Worm (Caenorhabditis elegans): Measurements from ENCODE around the gene R57.2.

R57.2 gene

ce11 chrX:309076-309475, 12.0 kb downstream of the R57.2 start:
- TF ChIP-seq ces-1 (GFP tag; optimal IDR thresholded peaks at IDR 0.05), result peak; percentile 52
- peak; percentile 43 for TF ChIP-seq fkh-10 (GFP tag; optimal IDR thresholded peaks at IDR 0.05)
- no peak for TF ChIP-seq snpc-4 (tag; optimal IDR thresholded peaks at IDR 0.05)
- no peak for TF ChIP-seq dmd-6 (GFP tag; IDR thresholded peaks at IDR 0.05)

ce11 chrX:311211-311610, 14.2 kb downstream of the R57.2 start, which contains the start of gene nlp-64:
Gene nlp-64, minus strand, starts transcription at chrX:311311.
- TF ChIP-seq nhr-10 (tag; optimal IDR thresholded peaks at IDR 0.05) (no peak), pha-4 (GFP tag; IDR thresholded peaks at IDR 0.05) (no peak), pha-4 (tag; optimal IDR thresholded peaks at IDR 0.05) (no peak), mxl-3 (GFP tag; optimal IDR thresholded peaks at IDR 0.05) (no peak), daf-19 (GFP tag; conservative IDR thresholded peaks at IDR 0.05) (no peak), nhr-28 (tag; optimal IDR thresholded peaks at IDR 0.05) (no peak), lin-13 (GFP tag; optimal IDR thresholded peaks at IDR 0.05) (no peak), spr-1 (tag; optimal IDR thresholded peaks at IDR 0.05) (no peak), nhr-25 (tag; optimal IDR thresholded peaks at IDR 0.05; ENCODE audit: borderline replicate concordance, insufficient read depth) (no peak), cey-2 (tag; optimal IDR thresholded peaks at IDR 0.05; ENCODE audit: borderline replicate concordance, insufficient read depth) (no peak), madf-9 (GFP tag; conservative IDR thresholded peaks at IDR 0.05) (no peak), lin-39 (tag; optimal IDR thresholded peaks at IDR 0.05) (no peak), daf-12 (tag; optimal IDR thresholded peaks at IDR 0.05) (no peak), rbr-2 (tag; optimal IDR thresholded peaks at IDR 0.05) (no peak), F26F4.8 (GFP tag; conservative IDR thresholded peaks at IDR 0.05) (no peak), unc-39 (tag; optimal IDR thresholded peaks at IDR 0.05) (no peak)

- TF ChIP-seq mes-2 (tag; optimal IDR thresholded peaks at IDR 0.05; ENCODE audit: poor library complexity, severe bottlenecking), result no peak
- no peak for TF ChIP-seq attf-4 (tag; optimal IDR thresholded peaks at IDR 0.05)
- TF ChIP-seq daf-16 (GFP tag; optimal IDR thresholded peaks at IDR 0.05), result no peak
- peak; percentile 95 for TF ChIP-seq daf-16 (tag; optimal IDR thresholded peaks at IDR 0.05)
- no peak for TF ChIP-seq ceh-44 (GFP tag; IDR thresholded peaks at IDR 0.05)
- TF ChIP-seq vab-7 (GFP tag; IDR thresholded peaks at IDR 0.05), result no peak
- TF ChIP-seq nhr-237 (tag; optimal IDR thresholded peaks at IDR 0.05), result no peak
- no peak for TF ChIP-seq nhr-41 (GFP tag; IDR thresholded peaks at IDR 0.05)
- TF ChIP-seq nhr-28 (tag; optimal IDR thresholded peaks at IDR 0.05), result peak; percentile 62
- TF ChIP-seq nhr-77 (tag; optimal IDR thresholded peaks at IDR 0.05), result no peak
- TF ChIP-seq hlh-30 (tag; optimal IDR thresholded peaks at IDR 0.05; ENCODE audit: insufficient read depth), result peak; percentile 3
- no peak for TF ChIP-seq Y75B8A.6 (GFP tag; IDR thresholded peaks at IDR 0.05)
- no peak for TF ChIP-seq nhr-76 (tag; optimal IDR thresholded peaks at IDR 0.05)
- TF ChIP-seq php-3 (GFP tag; IDR thresholded peaks at IDR 0.05), result 0 out of 2 replicates have a peak, but pooled peaks have one; percentile 16
These were observed 15.2 kb downstream of the R57.2 start for ce11 chrX:312238-312637.

ce11 chrX:312908-313307, 15.9 kb downstream of the R57.2 start, which contains the start of gene M02E1.4:
Gene M02E1.4, plus strand, starts transcription at chrX:313274.
- TF ChIP-seq nhr-77 (tag; optimal IDR thresholded peaks at IDR 0.05), result no peak
- TF ChIP-seq lin-1 (GFP tag; IDR thresholded peaks at IDR 0.05), result no peak
- TF ChIP-seq nhr-76 (tag; optimal IDR thresholded peaks at IDR 0.05), result no peak
- TF ChIP-seq zip-2 (tag; optimal IDR thresholded peaks at IDR 0.05), result no peak
- TF ChIP-seq hmg-1.1 (GFP tag; IDR thresholded peaks at IDR 0.05), result peak; percentile 26; the same call in 1 of the 2 replicates
- no peak for TF ChIP-seq nhr-237 (tag; optimal IDR thresholded peaks at IDR 0.05)
- TF ChIP-seq php-3 (GFP tag; IDR thresholded peaks at IDR 0.05), result no peak
- TF ChIP-seq vab-7 (GFP tag; IDR thresholded peaks at IDR 0.05), result no peak
- TF ChIP-seq daf-16 (GFP tag; optimal IDR thresholded peaks at IDR 0.05), result no peak
- peak; percentile 95 for TF ChIP-seq daf-16 (tag; optimal IDR thresholded peaks at IDR 0.05)
- TF ChIP-seq nhr-28 (tag; optimal IDR thresholded peaks at IDR 0.05), result peak; percentile 46
- peak; percentile 4 for TF ChIP-seq hlh-11 (tag; optimal IDR thresholded peaks at IDR 0.05)
- TF ChIP-seq pqm-1 (tag; optimal IDR thresholded peaks at IDR 0.05), result peak; percentile 56
- no peak for TF ChIP-seq rbr-2 (tag; optimal IDR thresholded peaks at IDR 0.05)
- TF ChIP-seq unc-62 (GFP tag; optimal IDR thresholded peaks at IDR 0.05 in 1 of 2), result peak in 1 of 2 experiments; percentile 66
- no peak for TF ChIP-seq unc-62 (tag; optimal IDR thresholded peaks at IDR 0.05)
- peak; percentile 74 for TF ChIP-seq aha-1 (tag)
- TF ChIP-seq dve-1 (tag; optimal IDR thresholded peaks at IDR 0.05; ENCODE audit: insufficient read depth), result peak; percentile 15
- TF ChIP-seq lin-29 (GFP tag; IDR thresholded peaks at IDR 0.05), result no peak
- no peak for TF ChIP-seq nhr-102 (tag; optimal IDR thresholded peaks at IDR 0.05)
